Worm (Caenorhabditis elegans) whole organism, L4 larva: ENCODE results near the gene T04C12.8.

ENCODE experiments used
- D1046.2 ChIP-seq: fragments of 200-800 bp; sonication (Bioruptor generic); IDR thresholded peaks from 2 replicates; pipeline ENCODE4 v1.3.6; 2022; ENCODE audit warnings: missing genetic modification characterization, missing compliant biosample characterization
- F37D6.2 ChIP-seq: sonication (generic microtip); optimal IDR thresholded peaks from 2 replicates; lab custom pipeline; 2016; ENCODE audit warnings: mild to moderate bottlenecking, missing genetic modification characterization, missing compliant biosample characterization
- F49E8.2 ChIP-seq: sonication (generic microtip); optimal IDR thresholded peaks from 2 replicates; lab custom pipeline; 2016; ENCODE audit warnings: missing compliant biosample characterization, mild to moderate bottlenecking, missing genetic modification characterization, borderline replicate concordance
- R02D3.7 ChIP-seq: fragments of 150-350 bp; sonication (generic microtip); optimal IDR thresholded peaks from 3 replicates; lab custom pipeline; 2014; ENCODE audit warnings: missing biosample characterization, missing genetic modification characterization
- T20F7.1 ChIP-seq: fragments of 200-800 bp; sonication (Bioruptor generic); optimal IDR thresholded peaks from 2 replicates; lab custom pipeline; 2018; ENCODE audit warnings: mild to moderate bottlenecking, missing genetic modification characterization, missing compliant biosample characterization
- Y48G9A.11 ChIP-seq: fragments of 200-800 bp; sonication (Bioruptor generic); IDR thresholded peaks from 2 replicates; pipeline ENCODE4 v1.3.6; 2022; ENCODE audit warnings: missing genetic modification reagents, missing genetic modification characterization, missing compliant biosample characterization
- Y75B8A.6 ChIP-seq: fragments of 200-800 bp; sonication (Bioruptor generic); IDR thresholded peaks from 2 replicates; pipeline ENCODE4 v1.3.6; 2022; ENCODE audit warnings: missing genetic modification reagents, missing genetic modification characterization, missing compliant biosample characterization
- ZK337.2 ChIP-seq: fragments of 200-800 bp; sonication (Bioruptor generic); IDR thresholded peaks from 2 replicates; pipeline ENCODE4 v1.3.6; 2022; ENCODE audit warnings: missing genetic modification reagents, missing genetic modification characterization, missing compliant biosample characterization
- aha-1 ChIP-seq: fragments of 150-350 bp; peaks from one replicate; lab custom pipeline; 2014; ENCODE audit warnings: missing biosample characterization, missing genetic modification characterization
- ceh-20 ChIP-seq: fragments of 200-800 bp; sonication (Bioruptor generic); IDR thresholded peaks from 2 replicates; pipeline ENCODE4 v1.3.6; 2022; ENCODE audit warnings: missing genetic modification reagents, missing genetic modification characterization, missing compliant biosample characterization
- ceh-28 ChIP-seq: fragments of 150-350 bp; optimal IDR thresholded peaks from 2 replicates; lab custom pipeline; 2014; ENCODE audit warnings: missing biosample characterization, missing genetic modification reagents, missing genetic modification characterization
- ceh-82 ChIP-seq: sonication (generic microtip); optimal IDR thresholded peaks from 2 replicates; lab custom pipeline; 2017; ENCODE audit warnings: missing biosample characterization, missing genetic modification characterization
- daf-12 ChIP-seq: fragments of 150-350 bp; optimal IDR thresholded peaks from 2 replicates; lab custom pipeline; 2014; ENCODE audit warnings: missing biosample characterization, missing genetic modification reagents, missing genetic modification characterization
- daf-16 ChIP-seq, 3 experiments: sonication (generic microtip); optimal IDR thresholded peaks; 2 replicates each; lab custom pipeline; 2016 to 2017; ENCODE audit warnings: missing genetic modification characterization in 3 of 3, missing genetic modification reagents in 3 of 3, mild to moderate bottlenecking in 2 of 3, missing compliant biosample characterization in 2 of 3, missing biosample characterization in 1 of 3, moderate library complexity in 1 of 3
- dmd-6 ChIP-seq: fragments of 200-800 bp; sonication (Bioruptor generic); IDR thresholded peaks from 2 replicates; pipeline ENCODE4 v1.3.6; 2022; ENCODE audit warnings: missing genetic modification reagents, missing genetic modification characterization, missing compliant biosample characterization
- dmd-9 ChIP-seq: fragments of 200-800 bp; sonication (Bioruptor generic); IDR thresholded peaks from 2 replicates; pipeline ENCODE4 v1.3.6; 2022; ENCODE audit warnings: missing genetic modification reagents, missing genetic modification characterization, missing compliant biosample characterization
- dpl-1 ChIP-seq: fragments of 150-350 bp; optimal IDR thresholded peaks from 2 replicates; lab custom pipeline; 2014; ENCODE audit warnings: missing biosample characterization, missing genetic modification reagents, missing genetic modification characterization
- hif-1 ChIP-seq, 2 experiments: sonication (generic microtip); optimal IDR thresholded peaks; 2 replicates each; lab custom pipeline; 2016 to 2017; ENCODE audit warnings: missing compliant biosample characterization in 2 of 2, missing genetic modification characterization in 2 of 2, missing genetic modification reagents in 2 of 2, missing genotype in 2 of 2, mild to moderate bottlenecking in 1 of 2
- jun-1 ChIP-seq: fragments of 150-350 bp; optimal IDR thresholded peaks from 2 replicates; lab custom pipeline; 2014; ENCODE audit warnings: missing biosample characterization, missing genetic modification reagents, missing genetic modification characterization
- lin-15B ChIP-seq: fragments of 150-350 bp; sonication (generic microtip); optimal IDR thresholded peaks from 3 replicates; lab custom pipeline; 2014; ENCODE audit warnings: missing biosample characterization, missing genetic modification characterization
- lin-38 ChIP-seq: fragments of 200-800 bp; sonication (Bioruptor generic); IDR thresholded peaks from 2 replicates; pipeline ENCODE4 v1.3.6; 2022; ENCODE audit warnings: missing genetic modification reagents, missing genetic modification characterization, missing compliant biosample characterization
- madf-9 ChIP-seq: fragments of 200-800 bp; sonication (Bioruptor generic); conservative IDR thresholded peaks from 2 replicates; pipeline ENCODE4 v1.3.6; 2022; ENCODE audit warnings: missing genetic modification reagents, missing genetic modification characterization, missing compliant biosample characterization
- mdt-29 ChIP-seq: fragments of 200-800 bp; sonication (Bioruptor generic); IDR thresholded peaks from 2 replicates; pipeline ENCODE4 v1.3.6; 2022; ENCODE audit warnings: missing genetic modification reagents, missing genetic modification characterization, missing compliant biosample characterization
- mes-2 ChIP-seq: sonication (generic microtip); optimal IDR thresholded peaks from 2 replicates; lab custom pipeline; 2016; ENCODE audit warnings: missing genotype, mild to moderate bottlenecking, missing genetic modification characterization, missing compliant biosample characterization; ENCODE audit not compliant: poor library complexity, severe bottlenecking
- mxl-3 ChIP-seq: fragments of 200-800 bp; sonication (Bioruptor generic); optimal IDR thresholded peaks from 2 replicates; lab custom pipeline; 2018; ENCODE audit warnings: mild to moderate bottlenecking, missing genetic modification characterization, missing compliant biosample characterization
- nhr-28 ChIP-seq: fragments of 150-350 bp; optimal IDR thresholded peaks from 2 replicates; lab custom pipeline; 2014; ENCODE audit warnings: missing biosample characterization, missing genetic modification characterization
- nhr-42 ChIP-seq: fragments of 200-800 bp; sonication (Bioruptor generic); IDR thresholded peaks from 2 replicates; pipeline ENCODE4 v1.3.6; 2022; ENCODE audit warnings: missing genetic modification characterization, missing compliant biosample characterization
- nhr-48 ChIP-seq: sonication (generic microtip); optimal IDR thresholded peaks from 2 replicates; lab custom pipeline; 2016; ENCODE audit warnings: mild to moderate bottlenecking, missing genetic modification characterization, missing compliant biosample characterization
- nhr-6 ChIP-seq: fragments of 150-350 bp; optimal IDR thresholded peaks from 2 replicates; lab custom pipeline; 2014; ENCODE audit warnings: missing biosample characterization, missing genetic modification characterization
- pha-4 ChIP-seq, 2 experiments: fragments of 150-350 bp in 1 of 2; fragments of 200-800 bp in 1 of 2; sonication (Bioruptor generic) in 1 of 2; IDR thresholded peaks in 1 of 2; optimal IDR thresholded peaks in 1 of 2; 2 replicates each; pipeline versions ENCODE4 v1.3.6 to Lab custom; 2014 to 2022; ENCODE audit warnings: missing genetic modification characterization in 2 of 2, missing genetic modification reagents in 2 of 2, missing biosample characterization in 1 of 2, missing compliant biosample characterization in 1 of 2
- php-3 ChIP-seq: fragments of 200-800 bp; sonication (Bioruptor generic); IDR thresholded peaks from 2 replicates; pipeline ENCODE4 v1.3.6; 2022; ENCODE audit warnings: missing genetic modification reagents, missing genetic modification characterization, missing compliant biosample characterization
- rbr-2 ChIP-seq: sonication (generic microtip); optimal IDR thresholded peaks from 2 replicates; lab custom pipeline; 2016; ENCODE audit warnings: missing genotype, missing genetic modification characterization, missing compliant biosample characterization
- set-16 ChIP-seq: fragments of 200-800 bp; sonication (Bioruptor generic); IDR thresholded peaks from 2 replicates; pipeline ENCODE4 v1.3.6; 2022; ENCODE audit warnings: missing genetic modification reagents, missing genetic modification characterization, missing compliant biosample characterization
- spr-3 ChIP-seq: fragments of 200-800 bp; sonication (Bioruptor generic); optimal IDR thresholded peaks from 2 replicates; lab custom pipeline; 2018; ENCODE audit warnings: mild to moderate bottlenecking, missing genetic modification characterization, missing compliant biosample characterization
- tag-97 ChIP-seq: fragments of 200-800 bp; sonication (Bioruptor generic); IDR thresholded peaks from 2 replicates; pipeline ENCODE4 v1.3.6; 2022; ENCODE audit warnings: missing genetic modification characterization, missing compliant biosample characterization
- unc-130 ChIP-seq: sonication (generic microtip); optimal IDR thresholded peaks from 2 replicates; lab custom pipeline; 2016; ENCODE audit warnings: missing genetic modification reagents, missing genetic modification characterization, missing compliant biosample characterization
- unc-39 ChIP-seq: sonication (generic microtip); optimal IDR thresholded peaks from 2 replicates; lab custom pipeline; 2017; ENCODE audit warnings: missing biosample characterization, missing genetic modification characterization
- unc-62 ChIP-seq, 3 experiments: fragments of 150-350 bp in 1 of 3; sonication (generic microtip); optimal IDR thresholded peaks in 2 of 3; peaks in 1 of 3; 1 replicate in 1 of 3; 2 replicates in 2 of 3; lab custom pipeline; 2014 to 2017; ENCODE audit warnings: missing biosample characterization in 3 of 3, missing genetic modification characterization in 3 of 3, missing genetic modification reagents in 3 of 3, missing genotype in 1 of 3
- zag-1 ChIP-seq: fragments of 150-350 bp; optimal IDR thresholded peaks from 2 replicates; lab custom pipeline; 2014; ENCODE audit warnings: missing biosample characterization, missing genetic modification characterization
- zip-2 ChIP-seq: fragments of 150-350 bp; optimal IDR thresholded peaks from 2 replicates; lab custom pipeline; 2014; ENCODE audit warnings: missing biosample characterization, missing genetic modification characterization
- ztf-7 ChIP-seq: fragments of 150-350 bp; optimal IDR thresholded peaks from 2 replicates; lab custom pipeline; 2014; ENCODE audit warnings: missing biosample characterization, missing genetic modification characterization

T04C12.8 gene

DNA sequence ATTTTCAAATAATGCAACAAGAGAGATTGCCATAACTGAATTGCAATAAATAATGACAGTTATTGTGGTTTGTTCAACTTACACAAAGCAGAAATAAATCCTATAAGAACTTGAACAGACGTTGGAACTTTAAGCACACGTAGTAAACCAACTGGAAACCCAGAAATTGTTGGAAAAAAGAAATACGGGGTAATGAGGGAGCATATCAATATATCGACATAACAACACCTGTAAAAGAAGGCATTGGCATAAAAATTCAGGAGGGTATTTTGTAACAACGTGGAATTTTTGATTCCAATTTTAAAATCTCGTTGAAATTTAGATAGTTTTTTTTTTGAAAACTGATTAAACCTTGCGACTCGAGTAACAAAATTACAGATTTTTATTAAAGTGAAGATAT is 12.7 kb downstream of the T04C12.8 start:
- no peak for TF ChIP-seq lin-38 (GFP tag; lab: Robert Waterston, UW)
- TF ChIP-seq aha-1 (tag; lab: Kevin White, UChicago) = peak; percentile 92

DNA sequence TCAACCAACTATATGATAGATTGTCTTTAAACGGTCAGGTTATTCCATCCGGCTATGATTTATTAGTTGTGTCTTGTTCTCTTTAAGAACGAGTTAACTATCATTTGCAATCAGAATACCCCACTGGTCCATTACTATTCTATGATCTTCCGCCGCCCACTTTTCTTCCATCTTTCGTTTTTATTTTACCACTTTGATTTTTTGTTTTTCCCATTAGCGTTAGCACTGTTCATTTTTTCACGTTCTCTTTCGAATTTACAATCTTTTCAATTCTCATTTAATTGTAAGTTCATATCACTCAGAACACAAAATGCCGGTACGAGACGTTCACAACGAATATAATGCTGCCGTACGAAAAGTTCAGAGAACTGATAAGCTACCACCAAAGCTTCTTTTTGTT is 15.3 kb downstream of the T04C12.8 start, which contains the start of gene T04C12.7:
TSS of gene T04C12.7 (plus strand) at position 301 of the 400 bp plus-strand sequence.
- TF ChIP-seq mes-2 (tag; lab: Kevin White, UChicago) = no peak
- TF ChIP-seq set-16 (GFP tag; lab: Robert Waterston, UW) = no peak
- no peak for TF ChIP-seq D1046.2 (GFP tag; lab: Robert Waterston, UW)
- no peak for TF ChIP-seq spr-3 (GFP tag; lab: Kevin White, UChicago)
- TF ChIP-seq unc-62 (GFP tag; optimal IDR thresholded peaks at IDR 0.05 in 1 of 2; lab: Kevin White, UChicago) = peak in 1 of 2 experiments; percentile 58
- no peak for TF ChIP-seq unc-62 (tag; optimal IDR thresholded peaks at IDR 0.05; lab: Kevin White, UChicago)
- no peak for TF ChIP-seq Y75B8A.6 (GFP tag; lab: Robert Waterston, UW)
- no peak for TF ChIP-seq jun-1
- no peak for TF ChIP-seq rbr-2
- no peak for TF ChIP-seq hif-1 (tag; optimal IDR thresholded peaks at IDR 0.05; lab: Kevin White, UChicago)

DNA sequence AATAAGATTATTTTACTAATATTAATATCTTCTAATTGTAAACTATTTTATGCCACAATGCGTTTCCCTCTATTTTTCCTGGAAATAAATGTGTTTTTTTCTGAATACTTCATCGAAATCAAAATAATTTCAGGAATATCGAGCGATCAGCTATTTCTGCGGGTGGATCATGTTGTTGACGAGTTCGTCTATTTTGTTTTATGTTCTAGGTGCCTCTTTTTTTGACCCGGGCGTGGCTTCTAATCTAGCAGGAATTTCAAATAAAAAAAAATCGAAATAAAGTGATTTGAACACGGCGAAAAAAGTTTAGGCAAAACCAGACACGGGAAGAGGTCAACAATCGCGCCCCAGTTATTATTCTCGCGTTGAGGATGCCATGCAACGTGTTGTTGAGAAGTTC is 17.2 kb downstream of the T04C12.8 start, which contains the start of gene T04C12.33:
TSS of gene T04C12.33 (plus strand) at position 301 of the 400 bp plus-strand sequence.
- TF ChIP-seq aha-1 (tag; lab: Kevin White, UChicago) = peak; percentile 88
- no peak for TF ChIP-seq nhr-42 (GFP tag; lab: Robert Waterston, UW)

DNA sequence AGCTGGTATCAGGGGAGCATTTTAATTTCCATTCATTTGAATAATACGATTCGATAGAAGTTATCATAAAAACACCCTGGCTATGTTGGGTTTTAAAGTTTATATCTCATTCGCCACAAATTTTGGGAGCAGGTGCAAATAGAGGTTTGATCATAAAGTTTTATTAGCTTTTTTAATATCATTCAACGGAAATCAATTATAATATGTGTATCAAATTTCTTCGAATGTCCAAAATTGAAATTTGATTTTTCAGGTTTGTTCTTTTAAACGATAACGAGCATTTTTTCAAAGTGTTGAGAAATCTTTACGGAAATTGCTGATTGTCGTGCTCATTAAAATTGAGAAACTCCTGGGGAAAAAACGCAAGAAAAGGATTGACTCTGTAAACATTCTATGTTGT is 20.5 kb downstream of the T04C12.8 start, which contains the start of gene srh-74:
TSS of gene srh-74 (minus strand) at position 101 of the 400 bp plus-strand sequence.
- TF ChIP-seq madf-9 (GFP tag; lab: Robert Waterston, UW) (no peak), unc-39 (tag; lab: Kevin White, UChicago) (no peak), hif-1 (tag; optimal IDR thresholded peaks at IDR 0.05; lab: Kevin White, UChicago) (no peak)

DNA sequence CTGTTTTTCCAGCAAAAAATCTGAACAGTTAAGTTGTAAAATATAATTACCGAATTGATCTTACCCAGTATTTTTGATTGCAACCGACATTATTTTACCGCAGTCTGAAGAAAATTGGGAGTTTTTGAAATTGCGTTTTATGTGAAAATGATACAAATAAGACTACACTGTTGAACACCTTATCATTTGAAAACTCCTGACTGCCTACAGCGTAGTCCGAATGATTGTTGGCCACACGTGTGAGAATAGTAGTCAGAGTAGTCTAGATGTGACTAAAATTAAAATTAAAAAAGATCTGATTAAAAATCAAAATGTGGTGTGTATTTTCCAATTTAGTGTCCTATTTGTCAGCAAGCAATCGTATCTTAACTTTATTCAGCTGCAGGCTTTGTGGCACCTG is 22.4 kb downstream of the T04C12.8 start, which contains the start of gene dhs-18:
TSS of gene dhs-18 (minus strand) at position 104 of the 400 bp plus-strand sequence.
- TF ChIP-seq ZK337.2 = no peak
- TF ChIP-seq mxl-3 (GFP tag; lab: Kevin White, UChicago) = no peak
- no peak for TF ChIP-seq ceh-28
- TF ChIP-seq mdt-29 (GFP tag; lab: Robert Waterston, UW) = no peak
- TF ChIP-seq F49E8.2 (tag; lab: Kevin White, UChicago) = no peak
- TF ChIP-seq aha-1 (tag; lab: Kevin White, UChicago) = no peak
- no peak for TF ChIP-seq daf-12 (tag; lab: Kevin White, UChicago)
- TF ChIP-seq jun-1 = no peak
- no peak for TF ChIP-seq dmd-9 (GFP tag; lab: Robert Waterston, UW)
- no peak for TF ChIP-seq lin-15B (tag; lab: Kevin White, UChicago)
- no peak for TF ChIP-seq zip-2 (tag; lab: Kevin White, UChicago)
- no peak for TF ChIP-seq T20F7.1 (GFP tag; lab: Kevin White, UChicago)
- TF ChIP-seq unc-62 (GFP tag; optimal IDR thresholded peaks at IDR 0.05 in 1 of 2; lab: Kevin White, UChicago) = peak in 1 of 2 experiments; percentile 66
- no peak for TF ChIP-seq unc-62 (tag; optimal IDR thresholded peaks at IDR 0.05; lab: Kevin White, UChicago)
- no peak for TF ChIP-seq ceh-20 (GFP tag; lab: Robert Waterston, UW)
- peak; percentile 96 for TF ChIP-seq nhr-28 (tag; lab: Kevin White, UChicago)
- no peak for TF ChIP-seq tag-97 (GFP tag; lab: Robert Waterston, UW)
- no peak for TF ChIP-seq ztf-7 (tag; lab: Kevin White, UChicago)
- TF ChIP-seq R02D3.7 (tag; lab: Kevin White, UChicago) = no peak
- TF ChIP-seq dpl-1 (GFP tag; lab: Kevin White, UChicago) = no peak
- no peak for TF ChIP-seq unc-130 (GFP tag; lab: Kevin White, UChicago)
- no peak for TF ChIP-seq spr-3 (GFP tag; lab: Kevin White, UChicago)
- TF ChIP-seq F37D6.2 (tag; lab: Kevin White, UChicago) = no peak
- no peak for TF ChIP-seq nhr-48 (tag; lab: Kevin White, UChicago)
- no peak for TF ChIP-seq Y48G9A.11 (GFP tag; lab: Robert Waterston, UW)
- TF ChIP-seq madf-9 (GFP tag; lab: Robert Waterston, UW) = no peak
- TF ChIP-seq nhr-6 = no peak
- TF ChIP-seq ceh-82 (tag; lab: Kevin White, UChicago) = no peak
- TF ChIP-seq dmd-6 (GFP tag; lab: Robert Waterston, UW) = peak; percentile 46
- TF ChIP-seq pha-4 (GFP tag; IDR thresholded peaks at IDR 0.05; lab: Robert Waterston, UW) = no peak
- TF ChIP-seq pha-4 (tag; optimal IDR thresholded peaks at IDR 0.05; lab: Kevin White, UChicago) = no peak
- TF ChIP-seq zag-1 (tag; lab: Kevin White, UChicago) = no peak
- no peak for TF ChIP-seq php-3 (GFP tag; lab: Robert Waterston, UW)
- TF ChIP-seq daf-16 (GFP tag; optimal IDR thresholded peaks at IDR 0.05; lab: Kevin White, UChicago) = no peak
- TF ChIP-seq daf-16 (tag; optimal IDR thresholded peaks at IDR 0.05; lab: Kevin White, UChicago) = no peak
